Worm (Caenorhabditis elegans): ENCODE results near the gene C25D7.10.

Gene C25D7.10

DNA sequence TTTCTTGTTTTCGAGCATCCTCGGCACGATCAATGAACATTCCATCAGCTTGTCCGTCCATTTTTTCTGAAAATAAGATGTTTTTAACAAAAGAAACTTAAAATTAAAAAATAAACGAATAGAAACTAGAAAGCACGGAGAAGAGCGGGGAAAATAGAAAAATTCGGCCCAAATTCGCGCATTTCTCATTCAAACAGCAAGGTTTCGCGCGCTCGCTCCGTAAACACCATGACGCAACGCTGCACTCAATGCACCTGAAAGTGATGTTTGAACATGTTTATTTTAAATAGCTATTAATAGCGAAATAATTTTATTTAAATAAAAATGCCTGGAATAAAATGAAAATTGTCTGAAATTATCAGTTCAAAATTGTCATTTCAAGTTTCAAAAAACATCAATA is 7.7 kb upstream of the C25D7.10 start, which contains the start of the genes mcm-3 and C25D7.15:
Gene mcm-3, minus strand, starts transcription at position 66 of the 400 bp plus-strand sequence.
Gene C25D7.15, plus strand, starts transcription at position 275 of the 400 bp plus-strand sequence.
- no peak for TF ChIP-seq aly-1 (tag; optimal IDR thresholded peaks at IDR 0.05)
- no peak for TF ChIP-seq ama-1 (optimal IDR thresholded peaks at IDR 0.05)
- no peak for TF ChIP-seq ets-7 (tag; optimal IDR thresholded peaks at IDR 0.05)

DNA sequence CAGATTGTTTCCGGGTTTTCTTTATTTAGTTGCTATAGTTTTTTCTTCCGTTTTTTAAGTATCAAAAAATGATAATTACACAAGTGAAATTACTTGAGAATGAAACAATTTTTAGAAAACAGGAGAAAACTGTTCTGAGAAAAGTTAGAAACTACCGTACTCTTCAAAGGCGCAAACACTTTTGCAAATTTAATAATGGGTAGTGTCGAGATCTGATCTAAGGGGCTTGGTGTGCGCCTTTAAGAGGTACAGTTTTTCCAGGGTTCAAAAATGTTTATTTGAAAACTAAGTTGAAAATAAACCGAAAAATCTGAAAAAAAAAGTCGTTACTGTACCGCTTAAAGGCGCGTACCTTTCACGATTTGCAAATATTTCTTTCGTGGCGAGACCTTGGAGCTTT is 6.7 kb upstream of the C25D7.10 start:
- no peak for TF ChIP-seq hmbx-1 (tag; optimal IDR thresholded peaks at IDR 0.05)
- no peak for TF ChIP-seq flt-1 (GFP tag; IDR thresholded peaks at IDR 0.05)
- TF ChIP-seq F13C5.2 (tag; optimal IDR thresholded peaks at IDR 0.05) = no peak
- no peak for TF ChIP-seq sea-1 (GFP tag; conservative IDR thresholded peaks at IDR 0.05)
- no peak for TF ChIP-seq ceh-13 (GFP tag; optimal IDR thresholded peaks at IDR 0.05)

DNA sequence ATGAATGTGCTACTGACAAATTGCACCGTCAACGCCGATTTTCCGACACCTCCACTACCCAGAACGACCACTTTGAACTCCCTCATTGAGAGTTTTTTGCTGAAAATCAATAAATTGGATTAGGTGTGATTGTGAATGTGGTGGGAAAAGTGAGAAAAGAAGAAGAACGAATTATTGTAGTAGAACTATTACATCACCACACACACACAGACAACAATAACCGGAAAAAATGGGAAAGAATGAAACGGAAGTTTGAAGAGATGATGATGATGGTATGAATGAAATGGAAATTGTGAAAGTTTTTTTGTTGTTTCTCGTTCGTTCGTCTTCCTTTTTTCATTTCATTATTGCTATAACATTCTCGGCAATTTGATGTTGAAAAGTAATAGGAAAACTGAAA is 3.3 kb upstream of the C25D7.10 start, which contains the start of gene rap-2:
Gene rap-2, minus strand, starts transcription at position 101 of the 400 bp plus-strand sequence.
- no peak for TF ChIP-seq F13C5.2 (tag; optimal IDR thresholded peaks at IDR 0.05)
- no peak for TF ChIP-seq scrt-1 (GFP tag; IDR thresholded peaks at IDR 0.05)
- no peak for TF ChIP-seq aly-1 (tag; optimal IDR thresholded peaks at IDR 0.05)
- no peak for TF ChIP-seq hmg-4 (GFP tag; optimal IDR thresholded peaks at IDR 0.05)
- TF ChIP-seq B0310.2 (tag; optimal IDR thresholded peaks at IDR 0.05) = no peak
- no peak for TF ChIP-seq hnd-1 (tag; optimal IDR thresholded peaks at IDR 0.05)
- TF ChIP-seq pes-1 (GFP tag; IDR thresholded peaks at IDR 0.05) = no peak

ce11 chrV:15065068-15065744 is 2.1 kb upstream of the C25D7.10 start, which contains the start of gene C25D7.9:
TSS of gene C25D7.9 (plus strand) at chrV:15065135.
- TF ChIP-seq ceh-13 (GFP tag; optimal IDR thresholded peaks at IDR 0.05) (no peak), tbx-37 (GFP tag; conservative IDR thresholded peaks at IDR 0.05) (no peak), sea-1 (GFP tag; conservative IDR thresholded peaks at IDR 0.05) (no peak), tbx-11 (GFP tag; IDR thresholded peaks at IDR 0.05) (no peak), aly-1 (tag; optimal IDR thresholded peaks at IDR 0.05) (no peak), flt-1 (GFP tag; IDR thresholded peaks at IDR 0.05) (no peak), F13C5.2 (tag; optimal IDR thresholded peaks at IDR 0.05) (peak; percentile 75), ets-7 (tag; optimal IDR thresholded peaks at IDR 0.05) (no peak), hmg-4 (GFP tag; optimal IDR thresholded peaks at IDR 0.05) (peak; percentile 75), scrt-1 (GFP tag; IDR thresholded peaks at IDR 0.05) (no peak), hnd-1 (tag; optimal IDR thresholded peaks at IDR 0.05) (no peak)

DNA sequence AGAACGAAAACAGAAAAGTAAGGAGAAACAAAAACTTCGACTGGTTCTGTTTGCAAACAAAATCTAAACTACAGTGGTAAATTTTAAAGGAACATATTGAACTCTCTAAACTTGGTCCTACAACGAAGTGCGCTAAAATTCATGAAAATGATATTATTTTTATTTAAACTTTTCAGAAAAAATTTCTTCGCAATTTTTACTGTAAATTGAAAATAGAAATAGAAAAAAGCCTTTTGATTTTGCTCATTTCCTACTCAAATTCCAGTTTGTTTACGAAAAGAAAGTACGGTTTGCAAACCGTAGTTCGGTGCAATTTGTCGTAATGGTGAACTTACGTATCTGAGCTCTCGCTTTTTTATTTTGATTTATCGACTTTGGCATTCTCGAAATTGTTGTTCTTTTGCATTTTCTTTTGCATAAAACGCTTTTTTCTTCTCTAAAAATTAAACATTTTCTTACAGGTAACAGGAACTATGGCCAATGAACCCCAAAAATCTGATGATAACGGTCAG is 1.4 kb upstream of the C25D7.10 start, which contains the start of gene otub-1:
Gene otub-1, plus strand, starts transcription at position 462 of the 512 bp plus-strand sequence.
- no peak for TF ChIP-seq ceh-13 (GFP tag; optimal IDR thresholded peaks at IDR 0.05)
- TF ChIP-seq scrt-1 (GFP tag; IDR thresholded peaks at IDR 0.05) = no peak
- no peak for TF ChIP-seq flt-1 (GFP tag; IDR thresholded peaks at IDR 0.05)
- no peak for TF ChIP-seq hmg-4 (GFP tag; optimal IDR thresholded peaks at IDR 0.05)
- no peak for TF ChIP-seq aly-1 (tag; optimal IDR thresholded peaks at IDR 0.05)
- TF ChIP-seq hnd-1 (tag; optimal IDR thresholded peaks at IDR 0.05) = no peak
- TF ChIP-seq ceh-36 (tag; optimal IDR thresholded peaks at IDR 0.05) = no peak
- no peak for TF ChIP-seq ets-7 (tag; optimal IDR thresholded peaks at IDR 0.05)

- TF ChIP-seq tbx-11 (GFP tag; IDR thresholded peaks at IDR 0.05) = no peak
- TF ChIP-seq hnd-1 (tag; optimal IDR thresholded peaks at IDR 0.05) = no peak
- no peak for TF ChIP-seq tra-4 (tag; optimal IDR thresholded peaks at IDR 0.05)
- TF ChIP-seq ets-7 (tag; optimal IDR thresholded peaks at IDR 0.05) = no peak
- TF ChIP-seq F13C5.2 (tag; optimal IDR thresholded peaks at IDR 0.05) = no peak
- no peak for TF ChIP-seq pes-1 (GFP tag; IDR thresholded peaks at IDR 0.05)
- TF ChIP-seq ceh-13 (GFP tag; optimal IDR thresholded peaks at IDR 0.05) = no peak
These were observed 1.1 kb downstream of the C25D7.10 start, which contains the start of gene dnj-3 for ce11 chrV:15068378-15068777. TSS of gene dnj-3 (plus strand) at chrV:15068678.

ce11 chrV:15069435-15069985 is 2.2 kb downstream of the C25D7.10 start:
- no peak for TF ChIP-seq B0310.2 (tag; optimal IDR thresholded peaks at IDR 0.05)

- TF ChIP-seq hmg-4 (GFP tag; optimal IDR thresholded peaks at IDR 0.05) = peak; percentile 53
- TF ChIP-seq F13C5.2 (tag; optimal IDR thresholded peaks at IDR 0.05) = no peak
- TF ChIP-seq aly-1 (tag; optimal IDR thresholded peaks at IDR 0.05) = peak; percentile 14
These were observed 3.9 kb downstream of the C25D7.10 start, which contains the start of gene unc-76 for ce11 chrV:15071015-15071810. TSS of gene unc-76 (plus strand) at chrV:15071760.

Data from whole organism, early embryonic.